Worm (Caenorhabditis elegans) whole organism, L1 larva: Measurements from ENCODE around the gene pst-1.

Experiments
- C16A3.4 ChIP-seq: fragments of 150-350 bp; optimal IDR thresholded peaks from 2 replicates; lab custom pipeline; 2014; ENCODE audit warnings: missing biosample characterization, missing genetic modification characterization
- Y116A8C.19 ChIP-seq: sonication (generic microtip); optimal IDR thresholded peaks from 2 replicates; lab custom pipeline; 2016; ENCODE audit warnings: missing compliant biosample characterization, missing genetic modification characterization, borderline replicate concordance
- blmp-1 ChIP-seq: fragments of 150-350 bp; optimal IDR thresholded peaks from 2 replicates; lab custom pipeline; 2014; ENCODE audit warnings: missing biosample characterization, missing genetic modification characterization
- ceh-8 ChIP-seq: fragments of 200-800 bp; sonication (Bioruptor generic); optimal IDR thresholded peaks from 2 replicates; lab custom pipeline; 2018; ENCODE audit warnings: mild to moderate bottlenecking, missing genetic modification characterization, moderate library complexity, missing compliant biosample characterization
- ceh-90 ChIP-seq: sonication (generic microtip); optimal IDR thresholded peaks from 2 replicates; lab custom pipeline; 2016; ENCODE audit warnings: missing genetic modification characterization, missing compliant biosample characterization
- efl-1 ChIP-seq, 4 experiments: fragments of 150-350 bp; optimal IDR thresholded peaks in 3 of 4; peaks in 1 of 4; 1 replicate in 1 of 4; 2 replicates in 3 of 4; lab custom pipeline; 2014; ENCODE audit warnings: missing biosample characterization in 2 of 4, missing genetic modification characterization in 2 of 4, missing genetic modification reagents in 2 of 4
- egl-13 ChIP-seq: sonication (generic microtip); optimal IDR thresholded peaks from 2 replicates; lab custom pipeline; 2016; ENCODE audit warnings: missing genotype, missing genetic modification reagents, missing genetic modification characterization, missing compliant biosample characterization
- elt-2 ChIP-seq: sonication (generic microtip); optimal IDR thresholded peaks from 2 replicates; lab custom pipeline; 2016; ENCODE audit warnings: missing genetic modification characterization, mild to moderate bottlenecking, inconsistent platforms, missing compliant biosample characterization, missing genetic modification reagents
- elt-3 ChIP-seq, 6 experiments: fragments of 150-350 bp in 1 of 6; sonication (generic microtip); optimal IDR thresholded peaks; 2 replicates each; lab custom pipeline; 2017 to 2018; ENCODE audit warnings: missing biosample characterization in 6 of 6, missing genetic modification characterization in 6 of 6, inconsistent platforms in 1 of 6
- ets-5 ChIP-seq: fragments of 200-800 bp; sonication (Bioruptor generic); IDR thresholded peaks from 2 replicates; pipeline ENCODE4 v1.3.6; 2022; ENCODE audit warnings: missing genetic modification characterization, missing compliant biosample characterization
- hlh-17 ChIP-seq: fragments of 200-800 bp; sonication (Bioruptor generic); optimal IDR thresholded peaks from 2 replicates; lab custom pipeline; 2018; ENCODE audit warnings: missing genetic modification characterization, mild to moderate bottlenecking, missing compliant biosample characterization, moderate library complexity, borderline replicate concordance
- hlh-4 ChIP-seq: sonication (generic microtip); optimal IDR thresholded peaks from 2 replicates; lab custom pipeline; 2016; ENCODE audit warnings: mild to moderate bottlenecking, missing genetic modification characterization, missing compliant biosample characterization
- hpl-2 ChIP-seq: fragments of 150-350 bp; optimal IDR thresholded peaks from 2 replicates; lab custom pipeline; 2014; ENCODE audit warnings: missing biosample characterization, missing genetic modification reagents, missing genetic modification characterization
- jun-1 ChIP-seq: fragments of 150-350 bp; optimal IDR thresholded peaks from 2 replicates; lab custom pipeline; 2014; ENCODE audit warnings: missing biosample characterization, missing genetic modification reagents, missing genetic modification characterization
- lin-13 ChIP-seq: fragments of 150-350 bp; optimal IDR thresholded peaks from 2 replicates; lab custom pipeline; 2014; ENCODE audit warnings: missing biosample characterization, missing genetic modification reagents, missing genetic modification characterization
- mdl-1 ChIP-seq, 2 experiments: fragments of 150-350 bp; optimal IDR thresholded peaks; 2 replicates each; lab custom pipeline; 2014 to 2017; ENCODE audit warnings: missing biosample characterization in 2 of 2, missing genetic modification characterization in 2 of 2, inconsistent platforms in 1 of 2
- mef-2 ChIP-seq: fragments of 150-350 bp; optimal IDR thresholded peaks from 2 replicates; lab custom pipeline; 2014; ENCODE audit warnings: missing biosample characterization, missing genetic modification characterization
- nhr-11 ChIP-seq: fragments of 150-350 bp; optimal IDR thresholded peaks from 2 replicates; lab custom pipeline; 2014; ENCODE audit warnings: missing biosample characterization, missing genetic modification characterization
- nhr-12 ChIP-seq: sonication (generic microtip); optimal IDR thresholded peaks from 2 replicates; lab custom pipeline; 2017; ENCODE audit warnings: missing biosample characterization, missing genetic modification characterization
- nhr-19 ChIP-seq: fragments of 200-800 bp; sonication (Bioruptor generic); conservative IDR thresholded peaks from 2 replicates; pipeline ENCODE4 v1.3.6; 2022; ENCODE audit warnings: missing genetic modification characterization, missing compliant biosample characterization
- nhr-20 ChIP-seq: sonication (generic microtip); optimal IDR thresholded peaks from 2 replicates; lab custom pipeline; 2016; ENCODE audit warnings: mild to moderate bottlenecking, missing genetic modification characterization, missing compliant biosample characterization
- nhr-237 ChIP-seq: fragments of 150-350 bp; optimal IDR thresholded peaks from 2 replicates; lab custom pipeline; 2014; ENCODE audit warnings: missing biosample characterization, missing genetic modification characterization
- nhr-28 ChIP-seq: fragments of 150-350 bp; optimal IDR thresholded peaks from 2 replicates; lab custom pipeline; 2014; ENCODE audit warnings: missing biosample characterization, missing genetic modification characterization
- nhr-76 ChIP-seq: sonication (generic microtip); optimal IDR thresholded peaks from 2 replicates; lab custom pipeline; 2017; ENCODE audit warnings: missing biosample characterization, missing genetic modification characterization
- nhr-77 ChIP-seq: fragments of 150-350 bp; optimal IDR thresholded peaks from 2 replicates; lab custom pipeline; 2014; ENCODE audit warnings: missing biosample characterization, missing genetic modification characterization
- nhr-85 ChIP-seq: sonication (generic microtip); peaks from one replicate; lab custom pipeline; 2016; ENCODE audit warnings: missing genetic modification characterization, inconsistent platforms, missing compliant biosample characterization
- pax-3 ChIP-seq: fragments of 200-800 bp; sonication (Bioruptor generic); optimal IDR thresholded peaks from 2 replicates; lab custom pipeline; 2018; ENCODE audit warnings: mild to moderate bottlenecking, missing genetic modification characterization, moderate library complexity, missing compliant biosample characterization
- pqm-1 ChIP-seq: sonication (generic microtip); optimal IDR thresholded peaks from 3 replicates; lab custom pipeline; 2017; ENCODE audit warnings: missing biosample characterization, missing genetic modification characterization
- rnt-1 ChIP-seq: sonication (generic microtip); optimal IDR thresholded peaks from 2 replicates; lab custom pipeline; 2016; ENCODE audit warnings: mild to moderate bottlenecking, missing genetic modification characterization, moderate library complexity, missing compliant biosample characterization
- skn-1 ChIP-seq: fragments of 150-350 bp; optimal IDR thresholded peaks from 2 replicates; lab custom pipeline; 2014; ENCODE audit warnings: missing biosample characterization, missing genetic modification characterization
- snpc-4 ChIP-seq: fragments of 150-350 bp; optimal IDR thresholded peaks from 2 replicates; lab custom pipeline; 2014; ENCODE audit warnings: missing biosample characterization, missing genetic modification characterization
- snu-23 ChIP-seq: sonication (generic microtip); optimal IDR thresholded peaks from 2 replicates; lab custom pipeline; 2016; ENCODE audit warnings: missing genetic modification characterization, missing compliant biosample characterization
- sox-4 ChIP-seq: sonication (generic microtip); optimal IDR thresholded peaks from 2 replicates; lab custom pipeline; 2016; ENCODE audit warnings: missing genetic modification characterization, missing compliant biosample characterization
- sptf-1 ChIP-seq: fragments of 150-350 bp; optimal IDR thresholded peaks from 2 replicates; lab custom pipeline; 2014; ENCODE audit warnings: missing biosample characterization, missing genetic modification characterization
- swsn-7 ChIP-seq: sonication (generic microtip); optimal IDR thresholded peaks from 2 replicates; lab custom pipeline; 2016; ENCODE audit warnings: missing genetic modification characterization, missing compliant biosample characterization
- tlp-1 ChIP-seq: fragments of 150-350 bp; optimal IDR thresholded peaks from 2 replicates; lab custom pipeline; 2014; ENCODE audit warnings: missing biosample characterization, missing genetic modification characterization
- unc-130 ChIP-seq: fragments of 150-350 bp; optimal IDR thresholded peaks from 2 replicates; lab custom pipeline; 2017; ENCODE audit warnings: missing biosample characterization, missing genetic modification characterization, inconsistent platforms
- unc-98 ChIP-seq: fragments of 200-800 bp; sonication (Bioruptor generic); IDR thresholded peaks from 2 replicates; pipeline ENCODE4 v1.3.6; 2022; ENCODE audit warnings: missing genetic modification characterization, missing compliant biosample characterization
- vab-15 ChIP-seq: sonication (generic microtip); optimal IDR thresholded peaks from 2 replicates; lab custom pipeline; 2017; ENCODE audit warnings: missing genotype, mild to moderate bottlenecking, missing genetic modification characterization, missing compliant biosample characterization
- zag-1 ChIP-seq: fragments of 150-350 bp; optimal IDR thresholded peaks from 2 replicates; lab custom pipeline; 2014; ENCODE audit warnings: missing biosample characterization, missing genetic modification characterization
- zip-4 ChIP-seq: fragments of 200-800 bp; sonication (Bioruptor generic); optimal IDR thresholded peaks from 2 replicates; lab custom pipeline; 2018; ENCODE audit warnings: mild to moderate bottlenecking, missing genetic modification characterization, moderate library complexity, missing compliant biosample characterization
- ztf-11 ChIP-seq, 2 experiments: sonication (generic microtip); optimal IDR thresholded peaks; 2 replicates each; lab custom pipeline; 2016 to 2017; ENCODE audit warnings: missing genetic modification characterization in 2 of 2, missing biosample characterization in 1 of 2, missing compliant biosample characterization in 1 of 2
- ztf-4 ChIP-seq: fragments of 150-350 bp; optimal IDR thresholded peaks from 2 replicates; lab custom pipeline; 2014; ENCODE audit warnings: missing biosample characterization, missing genetic modification characterization

Gene pst-1

ce11 chrV:5972582-5972981, 29.3 kb downstream of the pst-1 start:
- TF ChIP-seq ceh-90 (tag; lab: Kevin White, UChicago) (no peak), ceh-8 (no peak), skn-1 (no peak), elt-2 (tag; lab: Kevin White, UChicago) (no peak), C16A3.4 (no peak), ztf-11 (tag; optimal IDR thresholded peaks at IDR 0.05; lab: Kevin White, UChicago) (no peak), ztf-4 (no peak), egl-13 (tag; lab: Kevin White, UChicago) (no peak), Y116A8C.19 (tag; lab: Kevin White, UChicago) (no peak), nhr-19 (GFP tag; lab: Robert Waterston, UW) (no peak), vab-15 (tag; lab: Kevin White, UChicago) (no peak), efl-1 (optimal IDR thresholded peaks at IDR 0.05; lab: Kevin White, UChicago) (no peak), efl-1 (GFP tag; optimal IDR thresholded peaks at IDR 0.05 in 1 of 2; lab: Kevin White, UChicago) (no peak), elt-3 (tag; optimal IDR thresholded peaks at IDR 0.05; lab: Kevin White, UChicago) (no peak), nhr-77 (tag; lab: Kevin White, UChicago) (no peak), swsn-7 (no peak), pqm-1 (tag; lab: Kevin White, UChicago) (no peak), pax-3 (no peak)
- TF ChIP-seq, all 84 proteins: peak for 0

- TF ChIP-seq ceh-8 (no peak), unc-130 (tag; lab: Kevin White, UChicago) (no peak), nhr-20 (no peak), zip-4 (GFP tag; lab: Kevin White, UChicago) (no peak), ets-5 (GFP tag; lab: Robert Waterston, UW) (no peak), sptf-1 (no peak), swsn-7 (no peak), elt-3 (tag; optimal IDR thresholded peaks at IDR 0.05; lab: Kevin White, UChicago) (no peak), nhr-28 (tag; lab: Kevin White, UChicago) (no peak), blmp-1 (tag; lab: Kevin White, UChicago) (no peak), tlp-1 (tag; lab: Kevin White, UChicago) (no peak), mef-2 (tag; lab: Kevin White, UChicago) (no peak), snpc-4 (tag; lab: Kevin White, UChicago) (no peak), nhr-19 (GFP tag; lab: Robert Waterston, UW) (no peak)
- TF ChIP-seq, all 84 proteins: peak for 0
Observed at ce11 chrV:5973713-5974112, 30.4 kb downstream of the pst-1 start.

ce11 chrV:5975724-5976123, 32.5 kb downstream of the pst-1 start, which contains the start of gene acy-2:
Gene acy-2, plus strand, starts transcription at chrV:5976024.
- TF ChIP-seq nhr-11 (tag; lab: Kevin White, UChicago) (no peak), efl-1 (optimal IDR thresholded peaks at IDR 0.05; lab: Kevin White, UChicago) (no peak), efl-1 (GFP tag; optimal IDR thresholded peaks at IDR 0.05 in 1 of 2; lab: Kevin White, UChicago) (no peak), nhr-237 (no peak), hlh-17 (GFP tag; lab: Kevin White, UChicago) (no peak), skn-1 (no peak), nhr-12 (tag; lab: Kevin White, UChicago) (no peak), mdl-1 (tag; optimal IDR thresholded peaks at IDR 0.05; lab: Kevin White, UChicago) (no peak), lin-13 (GFP tag; lab: Kevin White, UChicago) (no peak), snu-23 (GFP tag; lab: Kevin White, UChicago) (no peak), ets-5 (GFP tag; lab: Robert Waterston, UW) (no peak), rnt-1 (tag; lab: Kevin White, UChicago) (no peak), nhr-76 (no peak), nhr-85 (tag; lab: Kevin White, UChicago) (no peak), hlh-4 (tag; lab: Kevin White, UChicago) (no peak), sox-4 (tag; lab: Kevin White, UChicago) (no peak), zag-1 (tag; lab: Kevin White, UChicago) (no peak), unc-98 (GFP tag; lab: Robert Waterston, UW) (no peak), tlp-1 (tag; lab: Kevin White, UChicago) (no peak), hpl-2 (GFP tag; lab: Kevin White, UChicago) (no peak), jun-1 (tag; lab: Kevin White, UChicago) (no peak)
